Worm (Caenorhabditis elegans): Measurements from ENCODE around the gene C24H12.4.
A peak's percentile ranks its signal among the peaks of the same experiment; 100 is the strongest.

ce11 chrII:410832-411231 lies at the start of gene C24H12.4, which contains the start of gene dnsn-1:
- TF ChIP-seq him-1 (tag; optimal IDR thresholded peaks at IDR 0.05) (peak; percentile 62), dao-5 (tag; optimal IDR thresholded peaks at IDR 0.05) (no peak)

All from whole organism, L4/young adult.